Fruit fly (Drosophila melanogaster) whole organism: ENCODE data around the gene CG42688.

ENCODE experiments used
- CG8478 ChIP-seq: fragments of >200 bp; optimal IDR thresholded peaks from 2 replicates; lab custom pipeline; 2018; ENCODE audit warnings: inconsistent platforms
- Dll ChIP-seq: fragments of >200 bp; optimal IDR thresholded peaks from 2 replicates; lab custom pipeline; 2017
- pan ChIP-seq: fragments of >200 bp; optimal IDR thresholded peaks from 2 replicates; lab custom pipeline; 2017
- psq ChIP-seq: fragments of >200 bp; optimal IDR thresholded peaks from 2 replicates; lab custom pipeline; 2017
- usp ChIP-seq: fragments of >200 bp; optimal IDR thresholded peaks from 2 replicates; lab custom pipeline; 2017; ENCODE audit warnings: missing biosample characterization, missing genetic modification characterization, mixed read lengths

DNA sequence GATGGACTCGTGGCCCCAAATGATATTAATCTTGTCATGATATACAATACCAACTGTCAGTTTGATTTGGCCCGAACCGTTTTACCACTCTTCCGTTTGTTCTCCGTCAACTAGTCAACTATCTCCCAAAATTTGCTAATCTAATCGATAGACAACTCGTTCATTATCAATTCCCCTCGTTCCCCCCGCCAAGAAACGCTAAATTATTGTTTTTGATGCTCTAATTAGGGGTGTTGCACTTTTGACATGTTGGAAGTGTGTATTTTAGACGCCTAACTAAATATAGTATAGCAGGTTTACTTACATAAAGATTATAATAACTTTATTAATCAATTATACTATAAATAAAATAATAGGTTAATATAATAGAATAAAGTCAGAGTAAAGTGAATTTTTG, 18.6 kb downstream of the CG42688 start:
- TF ChIP-seq Dll (lab: Kevin White, UChicago): no peak
- no peak for TF ChIP-seq CG8478
- TF ChIP-seq pan: no peak
- TF ChIP-seq usp (GFP tag; lab: Kevin White, UChicago): no peak
- TF ChIP-seq psq (lab: Kevin White, UChicago): no peak
